Worm (Caenorhabditis elegans): ENCODE measurements around the gene T07H8.11.

DNA sequence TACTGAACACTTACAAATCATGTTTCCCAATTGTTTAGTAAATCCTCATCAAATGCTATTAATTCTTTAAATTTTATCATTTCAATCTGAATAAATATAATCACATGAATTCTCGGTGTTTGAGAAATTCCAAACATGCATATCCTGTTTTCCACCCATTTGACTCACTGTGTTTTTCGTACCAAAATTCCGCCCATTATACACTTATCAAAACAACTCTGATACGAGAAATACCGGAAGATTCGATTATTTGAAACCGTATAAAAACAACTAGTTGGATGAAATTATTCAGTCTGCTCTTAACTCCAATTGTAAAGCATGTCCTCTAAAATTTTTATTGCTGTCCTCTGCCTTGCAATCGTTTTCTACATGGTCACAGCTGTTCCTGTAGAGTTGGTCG is 3.0 kb downstream of the T07H8.11 start, which contains the start of gene Y57E12B.1:
- TF ChIP-seq tbx-8 (GFP tag; optimal IDR thresholded peaks at IDR 0.05) = no peak
- no peak for TF ChIP-seq snpc-4 (tag; optimal IDR thresholded peaks at IDR 0.05)
